Worm (Caenorhabditis elegans): ENCODE measurements around the gene sup-1.

Gene sup-1

DNA sequence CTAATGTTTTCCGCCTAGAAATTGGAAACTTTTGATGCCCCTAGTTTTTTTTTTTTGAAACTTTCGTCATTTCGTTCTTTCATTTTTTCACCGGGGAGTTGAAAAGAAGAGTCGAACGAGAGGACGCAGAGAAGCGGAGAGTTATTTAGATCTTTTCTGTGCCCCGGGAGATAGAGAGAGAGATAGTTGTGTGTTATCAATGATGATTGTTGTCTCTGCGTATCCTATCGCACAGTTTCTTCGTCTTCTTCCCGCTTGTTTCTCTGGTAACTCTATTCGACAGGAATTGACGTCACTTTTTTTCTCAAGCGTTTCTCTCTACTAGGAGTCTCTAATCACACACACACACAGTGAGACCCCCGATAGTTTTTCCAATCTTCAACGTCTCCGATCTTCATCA, 48.1 kb downstream of the sup-1 start (continued):
- TF ChIP-seq madf-8 (GFP tag; conservative IDR thresholded peaks at IDR 0.05) (no peak), T26A5.8 (tag; optimal IDR thresholded peaks at IDR 0.05) (no peak), sdz-38 (tag; optimal IDR thresholded peaks at IDR 0.05) (no peak), tbp1 (GFP tag; optimal IDR thresholded peaks at IDR 0.05) (peak; percentile 11), mxl-1 (tag; optimal IDR thresholded peaks at IDR 0.05) (no peak), unc-62 (GFP tag; optimal IDR thresholded peaks at IDR 0.05) (no peak), ceh-91 (GFP tag; IDR thresholded peaks at IDR 0.05) (no peak), zim-3 (tag; optimal IDR thresholded peaks at IDR 0.05) (no peak), F52B5.7 (tag; optimal IDR thresholded peaks at IDR 0.05) (no peak), D2030.7 (GFP tag; IDR thresholded peaks at IDR 0.05) (no peak), B0035.1 (tag; optimal IDR thresholded peaks at IDR 0.05) (no peak), snpc-1.3 (tag; optimal IDR thresholded peaks at IDR 0.05; ENCODE audit: insufficient read depth) (no peak), F37B4.10 (GFP tag; IDR thresholded peaks at IDR 0.05) (no peak)

DNA sequence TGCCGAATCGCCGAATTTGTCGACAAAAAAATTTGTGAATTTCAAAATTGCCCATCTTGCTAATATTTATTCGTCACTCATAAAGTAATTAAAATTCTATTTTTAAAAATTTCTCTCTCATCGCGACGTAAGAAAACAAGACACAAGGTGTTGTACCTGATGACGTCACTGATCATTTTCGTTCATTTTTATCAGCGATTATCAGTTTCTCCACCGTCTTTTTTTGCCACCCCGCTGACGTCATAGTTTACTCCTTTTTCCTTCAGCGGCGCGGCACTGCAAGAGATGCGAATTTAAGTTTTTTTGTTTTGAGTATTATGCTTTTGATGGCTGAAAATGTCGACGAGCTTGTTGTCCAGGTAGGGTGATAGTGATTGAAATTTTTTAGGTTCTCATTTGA, 52.7 kb downstream of the sup-1 start:
- peak in 1 of 2 experiments; percentile 5 for TF ChIP-seq let-607 (tag; optimal IDR thresholded peaks at IDR 0.05)
- no peak for TF ChIP-seq K12H6.12 (tag; optimal IDR thresholded peaks at IDR 0.05)
- no peak for TF ChIP-seq madf-8 (GFP tag; conservative IDR thresholded peaks at IDR 0.05)
- TF ChIP-seq nhr-80 (tag; optimal IDR thresholded peaks at IDR 0.05), result peak; percentile 67
- peak; percentile 7 for TF ChIP-seq madf-10 (tag; optimal IDR thresholded peaks at IDR 0.05)
- TF ChIP-seq atf-7 (tag; optimal IDR thresholded peaks at IDR 0.05), result peak; percentile 96
- peak; percentile 30 for TF ChIP-seq tbp1 (GFP tag; optimal IDR thresholded peaks at IDR 0.05)
- TF ChIP-seq lin-40 (tag; optimal IDR thresholded peaks at IDR 0.05), result peak; percentile 45

DNA sequence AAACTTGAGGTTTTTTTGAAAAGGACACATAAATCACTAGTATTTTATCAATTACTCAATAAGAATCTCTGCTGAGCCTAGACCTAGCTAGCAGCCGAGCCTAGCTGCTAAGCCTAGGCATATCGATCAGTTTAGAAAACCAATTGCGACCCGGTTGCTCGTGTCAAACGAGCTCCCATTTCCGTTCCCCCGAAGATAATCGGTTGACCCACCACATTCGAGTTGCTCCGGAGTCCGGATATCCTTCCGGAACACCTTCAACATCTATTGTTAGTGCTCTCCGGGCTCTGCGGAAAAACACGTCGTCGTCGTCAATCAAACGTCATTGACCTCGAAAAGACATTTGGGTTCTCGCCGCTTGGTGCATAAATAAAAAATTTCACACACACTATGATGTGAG, 53.6 kb downstream of the sup-1 start:
- 0 out of 2 replicates have a peak, but pooled peaks have one; percentile 39 for TF ChIP-seq nfyb-1 (GFP tag; IDR thresholded peaks at IDR 0.05)
- no peak for TF ChIP-seq mel-28 (tag; optimal IDR thresholded peaks at IDR 0.05; ENCODE audit: borderline replicate concordance)
- TF ChIP-seq athp-1 (tag; optimal IDR thresholded peaks at IDR 0.05), result no peak
- no peak for TF ChIP-seq ama-1 (optimal IDR thresholded peaks at IDR 0.05)
- TF ChIP-seq ama-1 (GFP tag; optimal IDR thresholded peaks at IDR 0.05), result no peak
- no peak for TF ChIP-seq akir-1 (GFP tag; optimal IDR thresholded peaks at IDR 0.05)
- no peak for TF ChIP-seq B0019.2 (GFP tag; conservative IDR thresholded peaks at IDR 0.05)
- no peak for TF ChIP-seq unc-62 (GFP tag; optimal IDR thresholded peaks at IDR 0.05)
- TF ChIP-seq aptf-3 (GFP tag; IDR thresholded peaks at IDR 0.05), result no peak
- TF ChIP-seq ZK185.1 (tag; optimal IDR thresholded peaks at IDR 0.05; ENCODE audit: poor library complexity, severe bottlenecking), result no peak
- TF ChIP-seq C17E4.6 (GFP tag; IDR thresholded peaks at IDR 0.05), result no peak
- 0 out of 2 replicates have a peak, but pooled peaks have one; percentile 38 for TF ChIP-seq cebp-2 (GFP tag; IDR thresholded peaks at IDR 0.05)

Measured in whole organism, young adult.